Worm (Caenorhabditis elegans) whole organism, mixed stage, embryonic: ENCODE measurements around the gene ZK470.14.

ENCODE experiments used
- bed-3 ChIP-seq: fragments of 200-800 bp; sonication (Bioruptor generic); optimal IDR thresholded peaks from 3 replicates; lab custom pipeline; 2018; ENCODE audit warnings: mild to moderate bottlenecking, missing genetic modification characterization, moderate library complexity, missing compliant biosample characterization
- ces-1 ChIP-seq: fragments of 150-350 bp; optimal IDR thresholded peaks from 2 replicates; lab custom pipeline; 2014; ENCODE audit warnings: missing biosample characterization, missing genetic modification reagents, missing genetic modification characterization
- hlh-1 ChIP-seq: fragments of 150-350 bp; optimal IDR thresholded peaks from 2 replicates; lab custom pipeline; 2014; ENCODE audit warnings: missing biosample characterization, missing genetic modification reagents, missing genetic modification characterization
- nhr-12 ChIP-seq: fragments of 150-350 bp; optimal IDR thresholded peaks from 2 replicates; lab custom pipeline; 2014; ENCODE audit warnings: missing biosample characterization, missing genetic modification characterization
- nhr-2 ChIP-seq: fragments of 150-350 bp; optimal IDR thresholded peaks from 2 replicates; lab custom pipeline; 2014; ENCODE audit warnings: missing biosample characterization, missing genetic modification characterization
- nhr-237 ChIP-seq: fragments of 150-350 bp; optimal IDR thresholded peaks from 2 replicates; lab custom pipeline; 2014; ENCODE audit warnings: missing biosample characterization, missing genetic modification characterization
- nhr-28 ChIP-seq: fragments of 150-350 bp; optimal IDR thresholded peaks from 2 replicates; lab custom pipeline; 2014; ENCODE audit warnings: missing biosample characterization, missing genetic modification characterization
- pha-4 ChIP-seq: fragments of 150-350 bp; optimal IDR thresholded peaks from 2 replicates; lab custom pipeline; 2018; ENCODE audit warnings: missing biosample characterization, missing genetic modification reagents, missing genetic modification characterization
- snpc-4 ChIP-seq: fragments of 150-350 bp; optimal IDR thresholded peaks from 2 replicates; lab custom pipeline; 2014; ENCODE audit warnings: missing biosample characterization, missing genetic modification characterization
- unc-62 ChIP-seq: fragments of 150-350 bp; optimal IDR thresholded peaks from 2 replicates; lab custom pipeline; 2014; ENCODE audit warnings: missing biosample characterization, missing genetic modification reagents, missing genetic modification characterization

DNA sequence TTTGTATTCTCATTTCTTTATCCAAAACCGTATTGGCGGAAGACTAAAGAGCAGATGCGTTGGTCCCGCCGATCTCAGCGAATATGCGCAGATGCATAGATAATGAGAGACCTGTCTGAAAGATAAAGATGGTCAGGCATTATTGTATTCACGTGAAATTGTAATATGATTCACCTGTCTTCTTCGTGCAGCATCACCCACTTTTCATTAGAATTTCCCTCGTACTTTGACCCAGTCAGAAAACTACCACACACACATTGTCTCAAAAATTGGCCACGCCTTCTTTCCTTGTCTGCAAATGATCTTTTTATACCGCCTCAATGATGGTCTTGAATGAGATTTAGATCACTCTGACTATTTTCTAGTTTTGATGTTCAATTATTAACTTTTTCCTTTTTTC is 21.2 kb upstream of the ZK470.14 start:
- TF ChIP-seq nhr-12 (no peak), snpc-4 (tag; lab: Kevin White, UChicago) (no peak), ces-1 (GFP tag; lab: Kevin White, UChicago) (no peak), pha-4 (no peak), nhr-237 (tag; lab: Kevin White, UChicago) (no peak), nhr-28 (tag; lab: Kevin White, UChicago) (no peak), unc-62 (no peak), nhr-2 (tag; lab: Kevin White, UChicago) (no peak), hlh-1 (tag; lab: Kevin White, UChicago) (no peak), bed-3 (GFP tag; lab: Kevin White, UChicago) (no peak)
